Worm (Caenorhabditis elegans) whole organism, L2 larva: ENCODE results near the gene F22F7.4.

Experiments
- ceh-16 ChIP-seq: fragments of 150-350 bp; optimal IDR thresholded peaks from 2 replicates; lab custom pipeline; 2014; ENCODE audit warnings: missing biosample characterization, missing genetic modification characterization
- fos-1 ChIP-seq: fragments of 150-350 bp; optimal IDR thresholded peaks from 2 replicates; lab custom pipeline; 2014; ENCODE audit warnings: missing biosample characterization, missing genetic modification characterization
- lin-13 ChIP-seq: fragments of 150-350 bp; optimal IDR thresholded peaks from 2 replicates; lab custom pipeline; 2014; ENCODE audit warnings: missing biosample characterization, missing genetic modification reagents, missing genetic modification characterization
- lin-39 ChIP-seq: fragments of 150-350 bp; optimal IDR thresholded peaks from 2 replicates; lab custom pipeline; 2014; ENCODE audit warnings: missing biosample characterization, missing genetic modification reagents, missing genetic modification characterization
- mdl-1 ChIP-seq, 2 experiments: fragments of 150-350 bp in 1 of 2; sonication (generic microtip) in 1 of 2; optimal IDR thresholded peaks; 2 replicates each; lab custom pipeline; 2017; ENCODE audit warnings: missing biosample characterization in 2 of 2, missing genetic modification characterization in 2 of 2
- nhr-6 ChIP-seq: fragments of 150-350 bp; optimal IDR thresholded peaks from 2 replicates; lab custom pipeline; 2014; ENCODE audit warnings: missing biosample characterization, missing genetic modification characterization
- snpc-4 ChIP-seq: fragments of 150-350 bp; optimal IDR thresholded peaks from 2 replicates; lab custom pipeline; 2014; ENCODE audit warnings: missing biosample characterization, missing genetic modification characterization
- zag-1 ChIP-seq: fragments of 150-350 bp; optimal IDR thresholded peaks from 2 replicates; lab custom pipeline; 2014; ENCODE audit warnings: missing biosample characterization, missing genetic modification characterization

DNA sequence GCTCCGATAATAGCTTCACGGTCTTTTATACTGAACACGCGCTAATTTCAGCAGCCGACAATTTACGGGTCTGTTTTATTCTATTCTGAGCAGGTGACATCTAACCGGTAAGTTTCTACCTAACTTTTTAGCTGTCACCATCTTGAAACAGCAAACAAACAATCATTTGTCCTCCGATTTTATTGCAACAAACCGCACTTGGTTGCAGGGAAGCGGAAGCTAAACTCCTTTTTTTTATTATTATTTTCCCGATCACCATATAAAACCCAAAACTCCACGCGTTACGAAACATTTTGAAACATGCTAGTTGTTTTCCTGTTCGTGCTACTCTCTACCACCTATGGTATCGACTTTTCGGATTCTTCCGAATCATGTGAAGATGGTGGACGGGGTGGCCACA lies 8.2 kb downstream of the F22F7.4 start, which contains the start of gene clec-208:
- TF ChIP-seq ceh-16 (tag; lab: Kevin White, UChicago): no peak
- no peak for TF ChIP-seq mdl-1 (tag; optimal IDR thresholded peaks at IDR 0.05; lab: Kevin White, UChicago)
- no peak for TF ChIP-seq nhr-6 (tag; lab: Kevin White, UChicago)
- TF ChIP-seq snpc-4: no peak
- TF ChIP-seq fos-1 (tag; lab: Kevin White, UChicago): no peak
- no peak for TF ChIP-seq lin-13 (GFP tag; lab: Kevin White, UChicago)
- no peak for TF ChIP-seq zag-1
- TF ChIP-seq lin-39 (tag; lab: Kevin White, UChicago): no peak
